Worm (Caenorhabditis elegans) whole organism, midembryonic: ENCODE results near the gene T07F8.1.

Experiments
- T22C8.4 ChIP-seq: fragments of 200-800 bp; sonication (Bioruptor generic); IDR thresholded peaks from 2 replicates; pipeline ENCODE4 v1.3.6; 2022; ENCODE audit warnings: missing genetic modification characterization, missing compliant biosample characterization
- cog-1 ChIP-seq: sonication (generic microtip); optimal IDR thresholded peaks from 2 replicates; lab custom pipeline; 2016; ENCODE audit warnings: missing genetic modification characterization, missing compliant biosample characterization
- flt-1 ChIP-seq: fragments of 200-800 bp; sonication (Bioruptor generic); IDR thresholded peaks from 2 replicates; pipeline ENCODE4 v1.3.6; 2022; ENCODE audit warnings: missing genetic modification characterization, missing compliant biosample characterization
- med-1 ChIP-seq: sonication (generic microtip); optimal IDR thresholded peaks from 2 replicates; lab custom pipeline; 2017; ENCODE audit warnings: missing genetic modification characterization, mild to moderate bottlenecking, missing compliant biosample characterization, antibody characterized with exemption, missing genetic modification reagents; ENCODE audit not compliant: insufficient read depth
- ref-1 ChIP-seq: fragments of 200-800 bp; sonication (Bioruptor generic); conservative IDR thresholded peaks from 2 replicates; pipeline ENCODE4 v1.3.6; 2022; ENCODE audit warnings: missing genetic modification reagents, missing genetic modification characterization, missing compliant biosample characterization
- tab-1 ChIP-seq: fragments of 200-800 bp; sonication (Bioruptor generic); IDR thresholded peaks from 2 replicates; pipeline ENCODE4 v1.3.6; 2022; ENCODE audit warnings: missing genetic modification characterization, missing compliant biosample characterization
- ztf-23 ChIP-seq: fragments of 200-800 bp; sonication (Bioruptor generic); IDR thresholded peaks from 2 replicates; pipeline ENCODE4 v1.3.6; 2022; ENCODE audit warnings: missing genetic modification reagents, missing genetic modification characterization, missing compliant biosample characterization
- ztf-29 ChIP-seq: fragments of 200-800 bp; sonication (Bioruptor generic); IDR thresholded peaks from 2 replicates; pipeline ENCODE4 v1.3.6; 2022; ENCODE audit warnings: missing genetic modification reagents, missing genetic modification characterization, missing compliant biosample characterization

DNA sequence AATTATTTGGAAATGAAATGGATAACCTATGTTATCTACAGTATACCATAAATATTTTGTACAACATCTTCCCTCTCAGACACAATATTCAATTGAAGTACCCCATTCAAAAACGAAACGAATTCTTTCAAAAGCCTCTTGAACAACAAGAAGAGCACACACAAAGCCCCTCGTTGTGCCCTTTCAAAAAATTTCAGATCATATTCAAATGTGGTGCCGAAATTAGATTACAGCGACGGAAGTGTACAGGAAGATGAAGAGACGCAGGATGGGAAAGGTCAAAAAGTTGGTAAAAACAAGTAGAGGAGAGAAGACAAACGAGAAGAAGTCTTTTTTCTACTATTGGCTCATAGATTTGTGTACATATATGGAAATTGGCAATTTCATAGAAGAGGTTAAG, 27.9 kb downstream of the T07F8.1 start:
- no peak for TF ChIP-seq ref-1 (GFP tag; lab: Robert Waterston, UW)
- no peak for TF ChIP-seq tab-1
- TF ChIP-seq cog-1: no peak
- TF ChIP-seq T22C8.4 (GFP tag; lab: Robert Waterston, UW): no peak
- TF ChIP-seq med-1 (GFP tag; lab: Kevin White, UChicago): no peak
- no peak for TF ChIP-seq flt-1 (GFP tag; lab: Robert Waterston, UW)
- no peak for TF ChIP-seq ztf-29 (GFP tag; lab: Robert Waterston, UW)
- no peak for TF ChIP-seq ztf-23 (GFP tag; lab: Robert Waterston, UW)
